Worm (Caenorhabditis elegans): ENCODE results near the gene F31A3.3.
"Not testable (repeated sequence)": the region's sequence is repeated elsewhere in the genome, so short reads cannot be mapped to it uniquely, and the experiment has no call there.

Gene F31A3.3

DNA sequence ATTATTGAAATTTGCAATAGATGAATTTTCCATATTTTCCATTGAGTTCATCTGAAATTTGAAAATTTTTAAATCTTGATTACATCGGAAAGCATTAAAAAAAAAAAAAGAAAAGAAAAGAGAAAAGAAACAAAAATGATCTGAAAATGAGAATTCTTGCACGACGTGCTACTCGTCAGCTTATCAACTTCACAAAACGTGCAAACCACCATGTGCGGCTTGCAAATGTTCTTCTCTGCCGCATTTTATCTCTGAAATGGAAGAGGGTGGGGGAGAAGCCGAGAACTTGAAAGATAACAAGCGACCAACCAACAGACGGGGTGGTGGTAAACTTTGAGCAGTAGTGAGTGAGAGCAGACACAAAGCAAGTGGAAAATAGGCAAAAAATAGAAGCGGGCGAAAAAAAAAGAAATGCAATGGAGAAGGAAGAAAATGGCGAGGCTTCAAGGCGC is at the start of gene F31A3.3:
F31A3.3 (minus strand) TSS at position 51 of the 452 bp plus-strand sequence.
- no peak for TF ChIP-seq unc-62 (GFP tag; optimal IDR thresholded peaks at IDR 0.05)

ce11 chrX:17579779-17580178 is 45.9 kb upstream of the F31A3.3 start, which contains the start of gene frpr-7:
frpr-7 (minus strand) TSS chrX:17579879.
- TF ChIP-seq unc-62 (GFP tag; optimal IDR thresholded peaks at IDR 0.05) = no peak

DNA sequence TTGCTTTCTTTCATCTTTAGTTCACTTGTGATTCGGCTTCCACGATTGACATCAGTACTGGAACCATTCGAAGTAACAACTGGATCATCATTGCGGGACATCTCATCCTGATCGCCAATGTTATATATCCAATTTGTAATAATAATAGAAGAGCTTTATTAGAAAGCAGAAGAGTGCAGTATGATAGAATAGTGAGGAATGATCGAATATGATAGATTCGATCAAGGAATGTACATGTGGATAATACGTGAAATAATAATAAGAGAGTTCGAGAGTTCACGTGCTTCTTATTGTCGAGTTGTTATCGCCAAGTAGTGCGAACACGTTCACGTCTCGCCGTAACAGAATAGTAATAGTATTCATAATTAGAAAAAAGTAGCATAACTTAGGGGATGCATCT is 45.1 kb upstream of the F31A3.3 start, which contains the start of gene F39B3.3:
F39B3.3 (minus strand) TSS at position 101 of the 400 bp plus-strand sequence.
- not testable (repeated sequence) for TF ChIP-seq unc-62 (GFP tag; optimal IDR thresholded peaks at IDR 0.05)

DNA sequence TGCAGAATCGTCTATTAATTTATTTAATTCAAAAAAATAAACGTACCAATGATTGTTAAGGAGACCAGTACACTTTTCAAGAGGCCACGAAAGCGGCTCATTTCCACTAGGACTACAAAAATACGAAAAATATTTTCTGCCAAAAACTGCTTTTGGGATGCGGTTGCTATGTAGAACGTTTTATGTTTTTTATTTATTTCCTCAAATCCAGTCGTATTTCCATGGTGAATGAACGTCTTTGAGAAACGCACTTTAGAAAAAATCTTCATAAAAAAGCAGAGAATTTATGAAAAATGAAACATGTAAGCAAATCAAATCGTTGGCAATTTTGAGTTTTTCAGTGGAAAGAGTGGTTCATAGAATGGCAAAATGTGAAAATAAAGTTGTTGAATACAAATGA is 33.5 kb upstream of the F31A3.3 start, which contains the start of gene F39B3.7:
F39B3.7 (minus strand) TSS at position 101 of the 400 bp plus-strand sequence.
- no peak for TF ChIP-seq unc-62 (GFP tag; optimal IDR thresholded peaks at IDR 0.05)

ce11 chrX:17563411-17563810 is 29.5 kb upstream of the F31A3.3 start, which contains the start of gene F31A3.5:
F31A3.5 (minus strand) TSS chrX:17563610.
- no peak for TF ChIP-seq unc-62 (GFP tag; optimal IDR thresholded peaks at IDR 0.05)

DNA sequence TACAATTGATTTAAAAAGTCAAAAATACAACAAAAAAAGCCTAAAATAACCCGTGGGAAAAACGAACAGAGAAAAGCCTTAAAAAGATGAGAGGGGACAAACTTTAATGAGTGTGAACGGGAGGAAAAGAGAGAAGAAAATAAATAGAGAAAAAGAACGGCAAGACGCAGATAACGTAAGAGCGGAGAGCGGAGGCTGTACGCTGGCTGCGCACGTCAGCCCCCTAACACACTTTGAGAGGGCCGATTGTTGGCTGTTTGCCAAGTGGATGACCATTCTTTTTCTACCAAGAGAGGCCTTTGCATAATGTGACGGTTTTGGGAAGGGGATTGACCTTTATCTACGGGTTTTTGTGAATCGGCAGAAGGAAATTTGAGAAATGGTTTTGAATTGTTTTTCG is 28.3 kb upstream of the F31A3.3 start:
- no peak for TF ChIP-seq unc-62 (GFP tag; optimal IDR thresholded peaks at IDR 0.05)

- TF ChIP-seq unc-62 (GFP tag; optimal IDR thresholded peaks at IDR 0.05) = no peak
Measured at ce11 chrX:17553772-17554171, 19.9 kb upstream of the F31A3.3 start.

ce11 chrX:17550755-17551154 is 16.9 kb upstream of the F31A3.3 start, which contains the start of gene hlh-28:
hlh-28 (plus strand) TSS chrX:17551055.
- not testable (repeated sequence) for TF ChIP-seq unc-62 (GFP tag; optimal IDR thresholded peaks at IDR 0.05)

DNA sequence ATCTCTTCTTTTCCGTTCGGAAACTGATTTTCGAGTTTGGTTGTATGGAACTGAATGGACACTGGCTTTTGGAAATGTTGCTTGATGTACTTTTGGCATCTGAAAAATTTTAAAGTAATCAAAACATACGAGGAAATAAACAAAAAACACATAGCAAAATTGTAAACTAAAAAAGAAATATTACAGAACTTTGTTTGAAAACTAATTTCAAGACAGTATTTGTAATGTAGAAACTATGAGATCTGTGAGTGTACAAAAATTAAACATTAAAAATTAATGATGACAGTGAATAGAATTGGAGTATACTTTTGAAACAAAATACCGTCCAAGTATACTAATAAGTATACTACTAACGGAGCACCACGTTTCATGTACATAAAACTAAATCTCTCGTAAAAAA is 14.7 kb upstream of the F31A3.3 start, which contains the start of gene hlh-29:
hlh-29 (minus strand) TSS at position 101 of the 400 bp plus-strand sequence.
- not testable (repeated sequence) for TF ChIP-seq unc-62 (GFP tag; optimal IDR thresholded peaks at IDR 0.05)

DNA sequence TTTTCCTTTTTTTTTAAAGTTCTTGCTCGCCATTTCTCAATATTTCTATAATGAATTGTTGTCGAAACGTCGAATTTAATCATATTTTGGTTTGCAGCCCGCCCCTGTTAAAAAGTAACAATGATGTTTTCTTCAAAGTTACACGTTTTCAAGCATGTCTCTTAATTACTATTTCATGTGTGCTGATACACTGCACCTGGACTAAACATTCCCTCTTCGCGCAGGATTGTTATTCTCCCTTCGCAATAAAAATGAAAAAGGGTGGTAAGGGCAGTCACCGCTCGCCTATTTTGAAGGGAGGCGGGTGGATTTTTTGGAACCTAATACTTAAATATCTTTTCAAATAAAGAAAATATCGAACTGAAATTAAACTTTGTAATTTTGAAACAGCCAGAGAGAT is 11.6 kb upstream of the F31A3.3 start:
- TF ChIP-seq unc-62 (GFP tag; optimal IDR thresholded peaks at IDR 0.05) = no peak

- TF ChIP-seq unc-62 (GFP tag; optimal IDR thresholded peaks at IDR 0.05) = no peak
Measured at ce11 chrX:17544349-17544936, 10.6 kb upstream of the F31A3.3 start.

DNA sequence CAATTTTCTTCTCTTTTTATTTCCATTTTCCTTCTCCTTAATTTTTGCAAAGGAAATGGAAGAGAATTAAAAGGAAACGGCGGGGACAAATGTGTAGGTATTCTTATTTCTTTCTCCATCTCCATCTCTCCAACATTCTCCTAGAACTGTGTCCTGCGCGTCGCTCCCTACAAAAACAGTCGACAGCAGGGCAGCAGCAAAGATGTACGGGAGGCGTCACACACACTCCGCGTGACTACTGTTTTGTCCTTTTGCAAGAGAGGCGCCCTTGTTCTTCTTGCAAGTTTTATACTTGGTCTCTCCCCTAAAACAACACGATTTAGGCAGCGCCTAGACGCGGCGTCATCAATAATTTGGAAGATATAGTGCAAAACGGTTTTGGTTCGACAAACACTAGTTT is 6.1 kb upstream of the F31A3.3 start:
- TF ChIP-seq unc-62 (GFP tag; optimal IDR thresholded peaks at IDR 0.05) = no peak

DNA sequence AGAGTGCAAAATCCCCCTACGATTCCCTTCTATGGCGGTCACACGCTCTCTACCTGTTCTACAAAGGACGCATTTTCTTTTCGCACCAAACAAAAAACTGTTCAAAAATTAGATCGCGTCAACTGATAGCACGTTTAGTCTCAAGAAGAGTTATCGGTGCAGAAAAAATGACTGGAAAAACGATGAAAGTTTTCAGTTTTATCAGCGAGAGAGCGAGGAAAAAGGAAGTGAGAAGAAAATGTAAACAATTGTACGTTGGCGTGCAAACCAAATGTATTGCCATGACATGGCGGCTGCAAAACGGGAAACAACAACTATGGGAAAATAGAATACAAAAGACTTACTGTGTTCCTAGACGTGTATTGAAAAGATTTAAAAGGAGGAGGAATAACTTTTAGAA is 3.7 kb upstream of the F31A3.3 start:
- no peak for TF ChIP-seq unc-62 (GFP tag; optimal IDR thresholded peaks at IDR 0.05)

ce11 chrX:17534877-17535276 is 1.0 kb upstream of the F31A3.3 start:
- TF ChIP-seq unc-62 (GFP tag; optimal IDR thresholded peaks at IDR 0.05) = no peak

- no peak for TF ChIP-seq unc-62 (GFP tag; optimal IDR thresholded peaks at IDR 0.05)
Measured at ce11 chrX:17528068-17528467, 5.8 kb downstream of the F31A3.3 start, which contains the start of gene sup-10. sup-10 (plus strand) TSS chrX:17528344.

DNA sequence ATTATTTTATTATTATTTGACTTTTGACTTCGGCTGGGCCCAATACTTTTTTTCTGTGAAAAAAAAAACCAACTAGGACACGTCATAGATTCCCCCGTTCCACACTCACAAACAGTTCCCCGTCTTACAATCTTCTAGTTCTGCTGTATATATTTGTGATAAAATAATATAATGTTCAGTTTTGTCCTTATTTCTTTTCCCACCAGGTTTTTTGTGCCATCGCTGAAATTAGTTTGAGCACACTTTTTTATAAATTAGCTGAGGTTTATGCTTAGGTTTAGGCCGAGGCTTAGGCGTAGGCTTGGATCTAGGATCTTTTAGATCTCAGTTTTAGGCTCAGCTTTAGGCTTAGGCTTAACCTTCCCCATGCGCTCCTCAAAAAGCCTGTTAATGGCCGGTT is 6.5 kb downstream of the F31A3.3 start:
- TF ChIP-seq unc-62 (GFP tag; optimal IDR thresholded peaks at IDR 0.05) = no peak

DNA sequence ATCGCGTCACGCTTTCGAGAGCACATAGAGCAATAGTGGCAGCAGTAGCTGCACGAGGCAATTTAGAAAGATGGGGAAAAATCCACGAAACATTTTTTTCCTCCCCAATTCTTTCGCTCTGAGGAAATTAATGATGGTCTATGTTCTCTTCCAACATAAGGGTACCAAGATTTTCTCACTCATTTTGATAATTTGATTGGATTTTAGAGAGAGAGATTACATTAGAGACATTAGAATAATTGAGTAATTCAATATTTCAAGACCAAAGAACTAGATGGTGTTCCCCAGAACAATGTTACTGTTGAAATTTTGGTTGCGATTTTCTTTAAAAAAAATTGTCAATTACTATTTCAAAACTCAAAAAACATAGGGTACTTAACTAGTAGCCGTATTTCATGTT is 12.4 kb downstream of the F31A3.3 start:
- TF ChIP-seq unc-62 (GFP tag; optimal IDR thresholded peaks at IDR 0.05) = no peak

Data from whole organism, dauer.